Fruit fly (Drosophila melanogaster): ENCODE results near the gene CG4362.
A peak's percentile ranks its signal among the peaks of the same experiment; 100 is the strongest.

Gene CG4362

DNA sequence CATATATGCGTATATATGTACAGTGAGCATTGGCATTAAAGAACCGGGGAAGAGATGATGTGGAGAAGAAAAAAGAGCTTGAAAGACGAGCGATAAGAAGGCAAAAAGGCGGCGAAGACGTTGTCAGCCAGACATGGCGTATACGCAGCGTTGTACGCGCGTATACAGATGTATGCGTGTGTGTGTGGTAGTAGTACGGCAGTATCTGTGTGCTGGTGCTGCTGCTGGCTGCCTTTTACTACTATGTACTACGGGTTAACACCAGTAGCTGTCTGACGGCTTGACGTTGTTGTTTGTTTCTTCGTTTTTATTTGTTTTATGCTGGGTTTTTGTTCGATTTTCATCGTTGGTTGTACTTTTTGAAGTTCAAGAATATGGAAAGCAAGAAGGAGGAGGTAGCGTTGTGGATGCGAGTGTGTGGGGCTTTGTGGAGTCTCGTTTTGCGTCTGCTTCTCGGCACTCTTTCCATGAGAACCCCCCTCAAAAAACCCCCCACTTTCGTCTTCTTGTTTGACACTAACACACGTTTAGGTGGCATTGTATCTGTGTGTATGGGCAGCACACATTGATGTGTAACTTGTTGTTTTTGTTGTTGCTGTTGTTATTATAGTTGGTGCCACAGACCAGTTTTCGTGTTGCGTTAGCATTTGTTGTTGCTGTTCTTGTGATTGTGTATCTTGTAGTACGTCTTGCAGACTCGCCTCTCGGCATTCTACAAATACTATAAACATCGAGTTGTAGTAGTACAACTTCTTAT is 50.0 kb downstream of the CG4362 start (continued):
- TF ChIP-seq stc (GFP tag; IDR thresholded peaks at IDR 0.05) (peak; percentile 49; the same call in 1 of the 2 replicates), D19B (GFP tag; optimal IDR thresholded peaks at IDR 0.05) (no peak), Dip2 (GFP tag; IDR thresholded peaks at IDR 0.05) (no peak), Rfx (GFP tag; IDR thresholded peaks at IDR 0.05) (peak; percentile 23), CoRest (tag; optimal IDR thresholded peaks at IDR 0.05) (no peak), lbe (GFP tag; optimal IDR thresholded peaks at IDR 0.05) (peak; percentile 55), CG10462 (GFP tag; optimal IDR thresholded peaks at IDR 0.05) (no peak), CG15269 (tag; optimal IDR thresholded peaks at IDR 0.05) (peak; percentile 20), B-H1 (GFP tag; IDR thresholded peaks at IDR 0.05) (no peak), Drgx (GFP tag; IDR thresholded peaks at IDR 0.05) (peak; percentile 63), CG13287 (GFP tag; IDR thresholded peaks at IDR 0.05; ENCODE audit: partially characterized antibody) (peak; percentile 30), esg (GFP tag; conservative IDR thresholded peaks at IDR 0.05) (no peak), mam (GFP tag; optimal IDR thresholded peaks at IDR 0.05) (no peak), abd-A (tag; optimal IDR thresholded peaks at IDR 0.05) (peak; percentile 82), chinmo (GFP tag; IDR thresholded peaks at IDR 0.05; ENCODE audit: partially characterized antibody) (peak; percentile 90; the same call in 3 of the 4 replicates), CG9932 (GFP tag; IDR thresholded peaks at IDR 0.05) (0 out of 2 replicates have a peak, but pooled peaks have one; percentile 11), sug (tag; optimal IDR thresholded peaks at IDR 0.05) (peak; percentile 12), BtbVII (GFP tag; optimal IDR thresholded peaks at IDR 0.05) (peak; percentile 15), Antp (GFP tag; optimal IDR thresholded peaks at IDR 0.05) (no peak), CG18011 (GFP tag; optimal IDR thresholded peaks at IDR 0.05) (no peak), lola (GFP tag; optimal IDR thresholded peaks at IDR 0.05) (no peak), CG18262 (tag; optimal IDR thresholded peaks at IDR 0.05) (no peak), CG12391 (tag; optimal IDR thresholded peaks at IDR 0.05) (peak; percentile 4), CG12769 (tag; optimal IDR thresholded peaks at IDR 0.05) (peak; percentile 37), Side (GFP tag; optimal IDR thresholded peaks at IDR 0.05) (peak; percentile 34), CG4360 (GFP tag; IDR thresholded peaks at IDR 0.05) (peak; percentile 92), bowl (GFP tag; IDR thresholded peaks at IDR 0.05) (peak; percentile 88), Nf-YA (GFP tag; IDR thresholded peaks at IDR 0.05) (no peak), corto (GFP tag; optimal IDR thresholded peaks at IDR 0.05) (peak; percentile 11), Scr (GFP tag; IDR thresholded peaks at IDR 0.05; ENCODE audit: partially characterized antibody) (0 out of 2 replicates have a peak, but pooled peaks have one; percentile 18), CG17361 (GFP tag; IDR thresholded peaks at IDR 0.05) (no peak), CG10543 (GFP tag; optimal IDR thresholded peaks at IDR 0.05) (peak; percentile 71), Nf-YC (tag; optimal IDR thresholded peaks at IDR 0.05) (peak; percentile 6), CG12219 (GFP tag; optimal IDR thresholded peaks at IDR 0.05) (peak; percentile 0), ranshi (GFP tag; IDR thresholded peaks at IDR 0.05) (0 out of 2 replicates have a peak, but pooled peaks have one; percentile 32), CG2712 (tag; optimal IDR thresholded peaks at IDR 0.05) (peak; percentile 4), CG2129 (GFP tag; IDR thresholded peaks at IDR 0.05; ENCODE audit: partially characterized antibody) (no peak), sens (GFP tag) (peak; percentile 61), CG8089 (GFP tag; optimal IDR thresholded peaks at IDR 0.05) (no peak), CG17568 (GFP tag; optimal IDR thresholded peaks at IDR 0.05) (peak; percentile 38), pb (GFP tag; optimal IDR thresholded peaks at IDR 0.05) (no peak), HLH4C (GFP tag; IDR thresholded peaks at IDR 0.05; ENCODE audit: partially characterized antibody) (no peak), nom (GFP tag; optimal IDR thresholded peaks at IDR 0.05) (peak; percentile 87), CG31224 (GFP tag; IDR thresholded peaks at IDR 0.05) (0 out of 2 replicates have a peak, but pooled peaks have one; percentile 23), Adf1 (GFP tag; IDR thresholded peaks at IDR 0.05) (peak; percentile 46; the same call in 1 of the 2 replicates), CG34376 (GFP tag; optimal IDR thresholded peaks at IDR 0.05) (peak; percentile 10), CG12071 (GFP tag; optimal IDR thresholded peaks at IDR 0.05) (no peak), Pdp1 (GFP tag; optimal IDR thresholded peaks at IDR 0.05) (peak in 1 of 2 experiments; percentile 4)
